Worm (Caenorhabditis elegans) whole organism, late embryonic: Measurements from ENCODE around the gene C02E7.6.

Experiments
- C38D4.7 ChIP-seq: fragments of 200-800 bp; sonication (Bioruptor generic); optimal IDR thresholded peaks from 2 replicates; lab custom pipeline; 2018; ENCODE audit warnings: mild to moderate bottlenecking, missing genetic modification characterization, moderate library complexity, missing compliant biosample characterization
- F13H6.1 ChIP-seq: sonication (generic microtip); optimal IDR thresholded peaks from 2 replicates; lab custom pipeline; 2016; ENCODE audit warnings: missing genetic modification characterization, missing compliant biosample characterization
- K09A11.1 ChIP-seq: sonication (generic microtip); optimal IDR thresholded peaks from 2 replicates; lab custom pipeline; 2017; ENCODE audit warnings: antibody characterized with exemption, mild to moderate bottlenecking, missing genetic modification characterization, missing compliant biosample characterization; ENCODE audit not compliant: insufficient read depth
- Y22D7AL.16 ChIP-seq: sonication (generic microtip); optimal IDR thresholded peaks from 2 replicates; lab custom pipeline; 2016; ENCODE audit warnings: missing genetic modification characterization, missing compliant biosample characterization
- ahr-1 ChIP-seq: sonication (generic microtip); optimal IDR thresholded peaks from 2 replicates; lab custom pipeline; 2016; ENCODE audit warnings: missing genetic modification characterization, missing compliant biosample characterization
- ama-1 ChIP-seq: fragments of 150-350 bp; optimal IDR thresholded peaks from 2 replicates; lab custom pipeline; 2014
- ceh-19 ChIP-seq: fragments of 200-800 bp; sonication (Bioruptor generic); optimal IDR thresholded peaks from 2 replicates; lab custom pipeline; 2018; ENCODE audit warnings: mild to moderate bottlenecking, missing genetic modification characterization, missing compliant biosample characterization
- ceh-22 ChIP-seq: sonication (generic microtip); optimal IDR thresholded peaks from 2 replicates; lab custom pipeline; 2017; ENCODE audit warnings: missing biosample characterization, missing genetic modification characterization
- ceh-30 ChIP-seq: fragments of 150-350 bp; optimal IDR thresholded peaks from 2 replicates; lab custom pipeline; 2014; ENCODE audit warnings: missing biosample characterization, missing genetic modification characterization
- ceh-34 ChIP-seq: sonication (generic microtip); optimal IDR thresholded peaks from 2 replicates; lab custom pipeline; 2016; ENCODE audit warnings: mild to moderate bottlenecking, missing genetic modification characterization, missing compliant biosample characterization
- ceh-45 ChIP-seq: fragments of 200-800 bp; sonication (Bioruptor generic); IDR thresholded peaks from 2 replicates; pipeline ENCODE4 v1.3.6; 2022; ENCODE audit warnings: missing genetic modification reagents, missing genetic modification characterization, missing compliant biosample characterization
- ceh-48 ChIP-seq: sonication (generic microtip); optimal IDR thresholded peaks from 2 replicates; lab custom pipeline; 2016; ENCODE audit warnings: missing genetic modification characterization, inconsistent platforms, missing compliant biosample characterization
- ceh-6 ChIP-seq: fragments of 200-800 bp; sonication (Bioruptor generic); optimal IDR thresholded peaks from 2 replicates; lab custom pipeline; 2018; ENCODE audit warnings: mild to moderate bottlenecking, missing genetic modification characterization, missing compliant biosample characterization
- che-1 ChIP-seq: sonication (generic microtip); optimal IDR thresholded peaks from 2 replicates; lab custom pipeline; 2016; ENCODE audit warnings: mild to moderate bottlenecking, missing genetic modification characterization, missing compliant biosample characterization
- dmd-4 ChIP-seq: sonication (generic microtip); optimal IDR thresholded peaks from 2 replicates; lab custom pipeline; 2016; ENCODE audit warnings: borderline replicate concordance, missing genetic modification characterization, missing compliant biosample characterization
- elt-2 ChIP-seq: sonication (generic microtip); optimal IDR thresholded peaks from 2 replicates; lab custom pipeline; 2016; ENCODE audit warnings: missing genetic modification reagents, missing genetic modification characterization, missing compliant biosample characterization
- elt-4 ChIP-seq: sonication (generic microtip); optimal IDR thresholded peaks from 2 replicates; lab custom pipeline; 2016; ENCODE audit warnings: missing genetic modification characterization, missing compliant biosample characterization
- eyg-1 ChIP-seq: sonication (generic microtip); optimal IDR thresholded peaks from 2 replicates; lab custom pipeline; 2016; ENCODE audit warnings: missing genotype, missing genetic modification characterization, missing compliant biosample characterization
- fax-1 ChIP-seq: sonication (generic microtip); optimal IDR thresholded peaks from 2 replicates; lab custom pipeline; 2016; ENCODE audit warnings: missing genotype, missing genetic modification characterization, missing compliant biosample characterization
- gmeb-2 ChIP-seq: sonication (generic microtip); optimal IDR thresholded peaks from 2 replicates; lab custom pipeline; 2016; ENCODE audit warnings: missing genetic modification characterization, inconsistent platforms, missing compliant biosample characterization
- hlh-13 ChIP-seq: fragments of 200-800 bp; sonication (Bioruptor generic); optimal IDR thresholded peaks from 2 replicates; lab custom pipeline; 2018; ENCODE audit warnings: mild to moderate bottlenecking, missing genetic modification characterization, missing compliant biosample characterization
- hlh-6 ChIP-seq: sonication (generic microtip); optimal IDR thresholded peaks from 2 replicates; lab custom pipeline; 2016; ENCODE audit warnings: missing genotype, missing genetic modification characterization, missing compliant biosample characterization
- hlh-8 ChIP-seq: sonication (generic microtip); optimal IDR thresholded peaks from 2 replicates; lab custom pipeline; 2016; ENCODE audit warnings: missing genotype, missing genetic modification characterization, missing compliant biosample characterization
- lim-6 ChIP-seq: sonication (generic microtip); optimal IDR thresholded peaks from 2 replicates; lab custom pipeline; 2016; ENCODE audit warnings: missing genetic modification characterization, missing compliant biosample characterization
- lin-11 ChIP-seq: fragments of 200-800 bp; sonication (Bioruptor generic); optimal IDR thresholded peaks from 2 replicates; lab custom pipeline; 2018; ENCODE audit warnings: mild to moderate bottlenecking, missing genetic modification characterization, missing compliant biosample characterization
- madf-2 ChIP-seq: sonication (generic microtip); optimal IDR thresholded peaks from 2 replicates; lab custom pipeline; 2017; ENCODE audit warnings: missing genetic modification characterization, missing compliant biosample characterization
- mec-3 ChIP-seq: sonication (generic microtip); optimal IDR thresholded peaks from 2 replicates; lab custom pipeline; 2016; ENCODE audit warnings: borderline replicate concordance, missing genetic modification characterization, missing compliant biosample characterization
- nfya-1 ChIP-seq: sonication (generic microtip); optimal IDR thresholded peaks from 2 replicates; lab custom pipeline; 2017; ENCODE audit warnings: missing genetic modification characterization, mild to moderate bottlenecking, missing compliant biosample characterization, antibody characterized with exemption, moderate library complexity
- nhr-11 ChIP-seq: fragments of 150-350 bp; optimal IDR thresholded peaks from 2 replicates; lab custom pipeline; 2014; ENCODE audit warnings: missing biosample characterization, missing genetic modification characterization
- nhr-232 ChIP-seq: sonication (generic microtip); optimal IDR thresholded peaks from 2 replicates; lab custom pipeline; 2016; ENCODE audit warnings: missing genetic modification characterization, missing compliant biosample characterization
- npax-4 ChIP-seq: sonication (generic microtip); optimal IDR thresholded peaks from 2 replicates; lab custom pipeline; 2016; ENCODE audit warnings: missing genetic modification characterization, missing compliant biosample characterization
- odd-2 ChIP-seq: sonication (generic microtip); optimal IDR thresholded peaks from 2 replicates; lab custom pipeline; 2017; ENCODE audit warnings: antibody characterized with exemption, mild to moderate bottlenecking, missing genetic modification characterization, missing compliant biosample characterization
- pag-3 ChIP-seq: sonication (generic microtip); optimal IDR thresholded peaks from 2 replicates; lab custom pipeline; 2016; ENCODE audit warnings: missing compliant biosample characterization, missing genetic modification characterization, borderline replicate concordance
- pax-1 ChIP-seq: fragments of 150-350 bp; optimal IDR thresholded peaks from 2 replicates; lab custom pipeline; 2014; ENCODE audit warnings: missing biosample characterization, missing genetic modification characterization
- pha-2 ChIP-seq: sonication (generic microtip); optimal IDR thresholded peaks from 2 replicates; lab custom pipeline; 2017; ENCODE audit warnings: mild to moderate bottlenecking, missing genetic modification characterization, missing compliant biosample characterization
- pqm-1 ChIP-seq: sonication (generic microtip); optimal IDR thresholded peaks from 2 replicates; lab custom pipeline; 2016; ENCODE audit warnings: missing genetic modification characterization, missing compliant biosample characterization
- sox-2 ChIP-seq: fragments of 200-800 bp; sonication (Bioruptor generic); IDR thresholded peaks from 2 replicates; pipeline ENCODE4 v1.3.6; 2022; ENCODE audit warnings: missing genetic modification reagents, missing genetic modification characterization, missing compliant biosample characterization
- syd-9 ChIP-seq: sonication (generic microtip); optimal IDR thresholded peaks from 2 replicates; lab custom pipeline; 2016; ENCODE audit warnings: mild to moderate bottlenecking, missing genetic modification characterization, moderate library complexity, missing compliant biosample characterization
- tbx-7 ChIP-seq: sonication (generic microtip); optimal IDR thresholded peaks from 2 replicates; lab custom pipeline; 2016; ENCODE audit warnings: missing genotype, missing genetic modification characterization, missing compliant biosample characterization
- unc-3 ChIP-seq, 2 experiments: fragments of 200-800 bp in 1 of 2; sonication (Bioruptor generic) in 1 of 2; sonication (generic microtip) in 1 of 2; conservative IDR thresholded peaks in 1 of 2; optimal IDR thresholded peaks in 1 of 2; 2 replicates each; pipeline versions ENCODE4 v1.3.6 to Lab custom; 2016 to 2022; ENCODE audit warnings: missing compliant biosample characterization in 2 of 2, missing genetic modification characterization in 2 of 2, missing genetic modification reagents in 1 of 2
- zip-5 ChIP-seq: sonication (generic microtip); optimal IDR thresholded peaks from 2 replicates; lab custom pipeline; 2016; ENCODE audit warnings: missing genetic modification characterization, missing compliant biosample characterization

C02E7.6 gene

DNA sequence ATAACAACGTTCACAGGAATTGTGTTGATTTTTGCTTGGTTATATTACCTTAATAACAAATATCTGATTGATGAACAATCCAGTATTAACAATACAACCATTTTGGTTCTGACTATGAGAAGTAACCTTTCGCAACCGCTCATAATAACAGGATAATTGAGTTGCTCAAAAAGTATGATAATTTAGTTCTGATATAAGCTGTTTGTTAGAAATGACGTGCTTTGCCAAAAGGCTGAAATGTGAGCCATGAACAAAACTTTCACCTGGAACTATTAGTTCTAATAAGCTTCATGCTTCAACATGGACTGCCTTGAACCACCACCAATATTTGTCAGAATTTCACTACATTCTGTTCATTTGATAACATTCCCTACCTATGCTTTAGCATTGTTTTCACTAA lies 5.6 kb downstream of the C02E7.6 start, which contains the start of gene srh-20:
Gene srh-20, plus strand, starts transcription at position 301 of the 400 bp plus-strand sequence.
- TF ChIP-seq hlh-8 (tag; lab: Kevin White, UChicago) (no peak), ceh-34 (tag; lab: Kevin White, UChicago) (no peak), fax-1 (no peak), pha-2 (tag; lab: Kevin White, UChicago) (no peak), ama-1 (lab: Kevin White, UChicago) (no peak), ceh-30 (tag; lab: Kevin White, UChicago) (no peak), elt-2 (tag; lab: Kevin White, UChicago) (no peak), eyg-1 (no peak), tbx-7 (tag; lab: Kevin White, UChicago) (no peak), hlh-6 (tag; lab: Kevin White, UChicago) (no peak), mec-3 (tag; lab: Kevin White, UChicago) (no peak), ceh-45 (GFP tag; lab: Robert Waterston, UW) (no peak), nhr-232 (no peak), zip-5 (no peak), K09A11.1 (tag; lab: Kevin White, UChicago) (no peak), pqm-1 (tag; lab: Kevin White, UChicago) (no peak), ceh-19 (GFP tag; lab: Kevin White, UChicago) (no peak), odd-2 (tag; lab: Kevin White, UChicago) (no peak), syd-9 (tag; lab: Kevin White, UChicago) (no peak), sox-2 (GFP tag; lab: Robert Waterston, UW) (no peak)
- TF ChIP-seq, all 69 proteins: peak for 0

DNA sequence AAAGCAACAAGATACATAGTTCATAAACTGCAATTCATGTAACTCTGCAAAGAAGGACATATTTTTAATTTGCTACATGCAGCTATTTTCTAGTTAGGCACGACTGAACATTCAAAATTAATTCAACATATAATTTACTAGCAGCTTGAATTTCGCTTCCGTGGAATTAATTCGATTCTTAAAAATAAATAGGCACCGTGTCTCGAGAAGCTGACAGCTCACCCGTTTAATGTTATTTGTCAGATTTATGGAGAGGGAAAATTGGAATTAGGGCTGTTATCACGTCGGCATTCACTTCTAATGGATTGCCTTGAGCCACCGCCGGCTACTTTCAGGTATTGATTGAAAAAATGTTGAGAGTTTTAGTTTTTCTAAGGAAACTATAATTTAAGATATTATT lies 7.4 kb downstream of the C02E7.6 start, which contains the start of gene srh-21:
Gene srh-21, plus strand, starts transcription at position 301 of the 400 bp plus-strand sequence.
- TF ChIP-seq F13H6.1 (tag; lab: Kevin White, UChicago) = no peak
- no peak for TF ChIP-seq nfya-1 (tag; lab: Kevin White, UChicago)
- TF ChIP-seq odd-2 (tag; lab: Kevin White, UChicago) = no peak
- no peak for TF ChIP-seq pqm-1 (tag; lab: Kevin White, UChicago)
- TF ChIP-seq pax-1 (tag; lab: Kevin White, UChicago) = no peak
- TF ChIP-seq dmd-4 = no peak
- no peak for TF ChIP-seq gmeb-2 (tag; lab: Kevin White, UChicago)
- TF ChIP-seq lim-6 (tag; lab: Kevin White, UChicago) = no peak

DNA sequence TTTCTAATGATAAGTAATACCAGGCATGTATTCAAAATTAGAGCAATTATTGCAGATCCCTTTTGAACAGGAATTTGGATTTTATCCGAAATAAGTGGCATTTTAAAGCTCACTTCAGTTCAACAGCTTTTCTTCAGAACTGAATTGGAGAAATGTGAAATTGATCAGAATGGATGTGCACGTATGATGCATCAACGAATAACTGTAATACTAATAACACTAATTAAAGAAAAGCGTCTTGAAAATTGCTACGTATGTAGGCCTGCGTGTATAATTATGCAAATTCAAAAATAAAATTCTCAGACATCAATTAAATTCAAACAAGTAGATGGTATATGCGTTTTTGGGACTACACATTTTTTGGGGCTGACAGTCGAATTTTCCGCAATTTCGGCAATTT lies 10.8 kb downstream of the C02E7.6 start, which contains the start of gene str-205:
Gene str-205, minus strand, starts transcription at position 101 of the 400 bp plus-strand sequence.
- TF ChIP-seq npax-4 (tag; lab: Kevin White, UChicago) = no peak
- no peak for TF ChIP-seq unc-3 (GFP tag; conservative IDR thresholded peaks at IDR 0.05; lab: Robert Waterston, UW)
- TF ChIP-seq unc-3 (tag; optimal IDR thresholded peaks at IDR 0.05; lab: Kevin White, UChicago) = no peak
- TF ChIP-seq madf-2 = no peak
- TF ChIP-seq hlh-13 (GFP tag; lab: Kevin White, UChicago) = no peak

DNA sequence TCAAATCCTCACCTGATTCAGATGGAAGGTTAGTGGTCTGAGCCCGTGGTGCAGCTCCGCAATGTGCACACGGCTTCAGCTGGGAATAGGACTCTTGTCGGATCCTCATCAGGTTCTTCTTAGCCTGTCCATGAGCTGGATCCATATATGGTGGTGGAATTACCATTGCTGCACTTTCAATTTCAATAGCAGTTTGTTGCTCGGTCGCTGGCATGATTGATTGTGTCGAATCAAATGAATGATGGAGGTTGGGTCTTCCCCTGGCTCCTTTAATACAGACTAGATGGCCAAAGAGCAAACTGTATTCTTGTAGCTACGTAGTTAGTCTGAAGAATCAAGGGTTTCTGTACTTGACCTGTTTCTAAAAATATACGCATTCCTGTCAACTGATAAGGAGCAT lies 13.8 kb downstream of the C02E7.6 start, which contains the start of gene C02E7.10:
Gene C02E7.10, minus strand, starts transcription at position 232 of the 400 bp plus-strand sequence.
- TF ChIP-seq lin-11 (tag; lab: Kevin White, UChicago) (no peak), pag-3 (tag; lab: Kevin White, UChicago) (no peak), nhr-11 (tag; lab: Kevin White, UChicago) (no peak), ceh-6 (GFP tag; lab: Kevin White, UChicago) (no peak), K09A11.1 (tag; lab: Kevin White, UChicago) (no peak), che-1 (tag; lab: Kevin White, UChicago) (no peak), ahr-1 (no peak), ceh-22 (tag; lab: Kevin White, UChicago) (no peak), unc-3 (GFP tag; conservative IDR thresholded peaks at IDR 0.05; lab: Robert Waterston, UW) (no peak), unc-3 (tag; optimal IDR thresholded peaks at IDR 0.05; lab: Kevin White, UChicago) (no peak), ceh-45 (GFP tag; lab: Robert Waterston, UW) (no peak), C38D4.7 (GFP tag; lab: Kevin White, UChicago) (no peak), Y22D7AL.16 (tag; lab: Kevin White, UChicago) (no peak), ceh-48 (no peak), elt-4 (tag; lab: Kevin White, UChicago) (no peak)
